Worm (Caenorhabditis elegans) whole organism, midembryonic: ENCODE measurements around the gene kin-36.

Experiments
- cog-1 ChIP-seq: sonication (generic microtip); optimal IDR thresholded peaks from 2 replicates; lab custom pipeline; 2016; ENCODE audit warnings: missing genetic modification characterization, missing compliant biosample characterization
- ztf-29 ChIP-seq: fragments of 200-800 bp; sonication (Bioruptor generic); IDR thresholded peaks from 2 replicates; pipeline ENCODE4 v1.3.6; 2022; ENCODE audit warnings: missing genetic modification reagents, missing genetic modification characterization, missing compliant biosample characterization

DNA sequence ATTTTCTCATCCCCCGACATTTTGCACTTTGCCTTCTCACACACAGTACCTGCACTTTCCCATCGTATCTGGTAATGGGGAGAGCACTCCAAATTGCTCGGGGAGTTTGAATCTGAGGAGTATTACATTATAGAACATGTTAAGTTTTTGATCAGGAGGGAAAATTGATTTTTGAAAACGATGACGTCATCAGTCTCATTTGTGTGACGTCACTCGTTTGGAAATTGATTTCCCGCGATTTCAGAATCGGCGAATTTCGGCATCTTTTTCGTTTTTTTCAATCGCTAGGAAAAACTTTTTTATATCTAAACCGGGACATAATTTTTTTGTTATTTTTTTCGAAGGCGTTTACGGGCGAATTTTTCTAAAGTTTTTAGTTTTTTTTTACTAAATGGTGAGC is 5.5 kb upstream of the kin-36 start:
- TF ChIP-seq cog-1 (tag; lab: Kevin White, UChicago) (no peak), ztf-29 (no peak)
